Worm (Caenorhabditis elegans) whole organism, L3 larva: ENCODE results near the gene F47C12.8.
A peak's percentile ranks its signal among the peaks of the same experiment; 100 is the strongest.

ENCODE experiments used
- ZK546.5 ChIP-seq: sonication (generic microtip); optimal IDR thresholded peaks from 2 replicates; lab custom pipeline; 2017; ENCODE audit warnings: missing biosample characterization, missing genetic modification characterization
- ama-1 ChIP-seq: fragments of 150-350 bp; optimal IDR thresholded peaks from 2 replicates; lab custom pipeline; 2018
- ceh-28 ChIP-seq: fragments of 150-350 bp; optimal IDR thresholded peaks from 2 replicates; lab custom pipeline; 2014; ENCODE audit warnings: missing biosample characterization, missing genetic modification reagents, missing genetic modification characterization
- ceh-9 ChIP-seq: sonication (generic microtip); optimal IDR thresholded peaks from 2 replicates; lab custom pipeline; 2018; ENCODE audit warnings: missing biosample characterization, missing genetic modification characterization
- daf-12 ChIP-seq: fragments of 150-350 bp; optimal IDR thresholded peaks from 2 replicates; lab custom pipeline; 2014; ENCODE audit warnings: missing biosample characterization, missing genetic modification reagents, missing genetic modification characterization
- egl-27 ChIP-seq: sonication (generic microtip); optimal IDR thresholded peaks from 4 replicates; lab custom pipeline; 2017; ENCODE audit warnings: missing biosample characterization, missing genetic modification reagents, missing genetic modification characterization
- egl-5 ChIP-seq: fragments of 150-350 bp; optimal IDR thresholded peaks from 2 replicates; lab custom pipeline; 2017; ENCODE audit warnings: missing biosample characterization, missing genetic modification reagents, missing genetic modification characterization, inconsistent platforms
- elt-1 ChIP-seq: fragments of 150-350 bp; optimal IDR thresholded peaks from 2 replicates; lab custom pipeline; 2014; ENCODE audit warnings: missing biosample characterization, missing genetic modification characterization
- elt-2 ChIP-seq: sonication (generic microtip); optimal IDR thresholded peaks from 2 replicates; lab custom pipeline; 2016; ENCODE audit warnings: missing genetic modification reagents, mild to moderate bottlenecking, missing genetic modification characterization, missing compliant biosample characterization
- eor-1 ChIP-seq, 2 experiments: fragments of 150-350 bp; optimal IDR thresholded peaks; 2 replicates each; lab custom pipeline; 2014 to 2018; ENCODE audit warnings: missing biosample characterization in 2 of 2, missing genetic modification characterization in 2 of 2
- fkh-2 ChIP-seq: fragments of 150-350 bp; optimal IDR thresholded peaks from 2 replicates; lab custom pipeline; 2014; ENCODE audit warnings: missing biosample characterization, missing genetic modification reagents, missing genetic modification characterization
- fos-1 ChIP-seq: fragments of 150-350 bp; optimal IDR thresholded peaks from 2 replicates; lab custom pipeline; 2014; ENCODE audit warnings: missing biosample characterization, missing genetic modification characterization
- hmg-11 ChIP-seq: sonication (generic microtip); optimal IDR thresholded peaks from 2 replicates; lab custom pipeline; 2016; ENCODE audit warnings: missing genetic modification characterization, missing compliant biosample characterization
- jun-1 ChIP-seq: fragments of 150-350 bp; optimal IDR thresholded peaks from 2 replicates; lab custom pipeline; 2014; ENCODE audit warnings: missing biosample characterization, missing genetic modification reagents, missing genetic modification characterization
- lsy-12 ChIP-seq: sonication (generic microtip); optimal IDR thresholded peaks from 2 replicates; lab custom pipeline; 2016; ENCODE audit warnings: mild to moderate bottlenecking, missing genetic modification characterization, missing compliant biosample characterization
- mdl-1 ChIP-seq: fragments of 150-350 bp; optimal IDR thresholded peaks from 2 replicates; lab custom pipeline; 2014; ENCODE audit warnings: missing biosample characterization, missing genetic modification characterization
- nfya-1 ChIP-seq: sonication (generic microtip); optimal IDR thresholded peaks from 2 replicates; lab custom pipeline; 2017; ENCODE audit warnings: missing genetic modification characterization, mild to moderate bottlenecking, missing compliant biosample characterization, antibody characterized with exemption, moderate library complexity; ENCODE audit not compliant: insufficient read depth
- nhr-11 ChIP-seq: fragments of 150-350 bp; optimal IDR thresholded peaks from 2 replicates; lab custom pipeline; 2014; ENCODE audit warnings: missing biosample characterization, missing genetic modification characterization
- nhr-12 ChIP-seq: fragments of 150-350 bp; optimal IDR thresholded peaks from 2 replicates; lab custom pipeline; 2014; ENCODE audit warnings: missing biosample characterization, missing genetic modification characterization
- nhr-23 ChIP-seq: fragments of 150-350 bp; optimal IDR thresholded peaks from 2 replicates; lab custom pipeline; 2014; ENCODE audit warnings: missing biosample characterization, missing genetic modification reagents, missing genetic modification characterization
- nhr-237 ChIP-seq: fragments of 150-350 bp; optimal IDR thresholded peaks from 2 replicates; lab custom pipeline; 2014; ENCODE audit warnings: missing biosample characterization, missing genetic modification characterization
- nhr-43 ChIP-seq: sonication (generic microtip); optimal IDR thresholded peaks from 2 replicates; lab custom pipeline; 2016; ENCODE audit warnings: mild to moderate bottlenecking, missing genetic modification characterization, missing compliant biosample characterization; ENCODE audit not compliant: poor library complexity, severe bottlenecking
- nhr-67 ChIP-seq: fragments of 150-350 bp; optimal IDR thresholded peaks from 2 replicates; lab custom pipeline; 2014; ENCODE audit warnings: missing biosample characterization, missing genetic modification characterization
- nhr-77 ChIP-seq: fragments of 150-350 bp; optimal IDR thresholded peaks from 2 replicates; lab custom pipeline; 2014; ENCODE audit warnings: missing biosample characterization, missing genetic modification characterization
- pqm-1 ChIP-seq: fragments of 150-350 bp; optimal IDR thresholded peaks from 2 replicates; lab custom pipeline; 2017; ENCODE audit warnings: missing biosample characterization, missing genetic modification characterization, inconsistent platforms
- sea-2 ChIP-seq: fragments of 150-350 bp; sonication (generic microtip); optimal IDR thresholded peaks from 4 replicates; lab custom pipeline; 2014; ENCODE audit warnings: missing biosample characterization, missing genetic modification reagents, missing genetic modification characterization
- skn-1 ChIP-seq: fragments of 150-350 bp; optimal IDR thresholded peaks from 2 replicates; lab custom pipeline; 2014; ENCODE audit warnings: missing biosample characterization, missing genetic modification characterization
- unc-62 ChIP-seq: fragments of 150-350 bp; sonication (generic microtip); optimal IDR thresholded peaks from 4 replicates; lab custom pipeline; 2014; ENCODE audit warnings: missing biosample characterization, missing genetic modification reagents, missing genetic modification characterization

The F47C12.8 gene

ce11 chrIV:3962584-3962983, 35.8 kb downstream of the F47C12.8 start, which contains the start of gene Y46C8AM.1:
Y46C8AM.1 (plus strand) TSS chrIV:3962884.
- TF ChIP-seq nhr-23 (no peak), skn-1 (tag; lab: Kevin White, UChicago) (no peak), ceh-28 (tag; lab: Kevin White, UChicago) (no peak), egl-27 (tag; lab: Kevin White, UChicago) (no peak), nhr-12 (tag; lab: Kevin White, UChicago) (no peak), unc-62 (GFP tag; lab: Kevin White, UChicago) (no peak), fkh-2 (tag; lab: Kevin White, UChicago) (no peak), ama-1 (lab: Kevin White, UChicago) (no peak), jun-1 (no peak), nhr-11 (tag; lab: Kevin White, UChicago) (no peak), fos-1 (no peak), nhr-77 (no peak), pqm-1 (tag; lab: Kevin White, UChicago) (no peak), sea-2 (GFP tag; lab: Kevin White, UChicago) (no peak), lsy-12 (tag; lab: Kevin White, UChicago) (no peak), nhr-43 (tag; lab: Kevin White, UChicago) (no peak), elt-1 (no peak), hmg-11 (tag; lab: Kevin White, UChicago) (no peak)

DNA sequence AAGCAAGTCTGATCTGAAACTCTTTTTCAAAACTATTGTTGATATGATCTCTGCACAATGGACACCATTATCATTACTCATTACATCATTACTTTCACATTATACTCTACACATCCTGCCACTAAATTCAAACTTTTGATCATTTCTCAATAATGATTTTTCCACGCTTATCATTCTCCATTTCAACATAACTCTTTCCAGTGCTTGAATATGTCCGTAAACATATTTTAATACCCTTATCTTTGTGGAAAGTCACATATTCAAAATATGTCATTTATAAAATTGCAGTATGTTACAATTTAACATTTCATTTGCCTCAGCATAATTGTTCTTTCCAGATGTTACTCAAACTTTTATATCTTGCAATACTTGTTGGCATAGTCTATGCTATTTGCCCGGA, 38.0 kb downstream of the F47C12.8 start, which contains the start of gene clec-75:
clec-75 (plus strand) TSS at position 339 of the 400 bp plus-strand sequence.
- no peak for TF ChIP-seq ZK546.5 (tag; lab: Kevin White, UChicago)
- no peak for TF ChIP-seq fkh-2 (tag; lab: Kevin White, UChicago)
- TF ChIP-seq ceh-9 (tag; lab: Kevin White, UChicago), result no peak
- TF ChIP-seq nhr-237, result no peak
- TF ChIP-seq pqm-1 (tag; lab: Kevin White, UChicago), result peak; percentile 42
- peak; percentile 20 for TF ChIP-seq jun-1
- peak; percentile 63 for TF ChIP-seq elt-2

- TF ChIP-seq egl-5 (no peak), nhr-23 (no peak), nfya-1 (tag; lab: Kevin White, UChicago) (no peak), unc-62 (GFP tag; lab: Kevin White, UChicago) (no peak), mdl-1 (tag; lab: Kevin White, UChicago) (no peak)
Observed at ce11 chrIV:3956705-3957104, 41.7 kb downstream of the F47C12.8 start, which contains the start of gene clec-74. clec-74 (plus strand) TSS chrIV:3957005.

- TF ChIP-seq nhr-11 (tag; lab: Kevin White, UChicago), result no peak
- no peak for TF ChIP-seq fkh-2 (tag; lab: Kevin White, UChicago)
- no peak for TF ChIP-seq daf-12 (tag; lab: Kevin White, UChicago)
- no peak for TF ChIP-seq eor-1 (tag; optimal IDR thresholded peaks at IDR 0.05; lab: Kevin White, UChicago)
- no peak for TF ChIP-seq nhr-67
- TF ChIP-seq, all 47 proteins: peak for 0
Observed at ce11 chrIV:3956095-3956494, 42.3 kb downstream of the F47C12.8 start, which contains the start of gene clec-73. clec-73 (minus strand) TSS chrIV:3956195.
